Fruit fly (Drosophila melanogaster) whole organism, pupa: ENCODE data around the gene CG31126.

ENCODE experiments used
- CG10348 ChIP-seq: fragments of 200-800 bp; sonication (Bioruptor generic); IDR thresholded peaks from 2 replicates; pipeline ENCODE4 v1.3.6; 2022; ENCODE audit warnings: missing biosample characterization, missing genetic modification characterization
- CG13204 ChIP-seq: fragments of 200-800 bp; sonication (Bioruptor generic); optimal IDR thresholded peaks from 2 replicates; lab custom pipeline; 2018; ENCODE audit warnings: missing biosample characterization, mild to moderate bottlenecking, missing genetic modification characterization, moderate library complexity
- CG17806 ChIP-seq: fragments of 200-800 bp; sonication (Bioruptor generic); optimal IDR thresholded peaks from 2 replicates; lab custom pipeline; 2018; ENCODE audit warnings: missing biosample characterization, mild to moderate bottlenecking, missing genetic modification characterization, moderate library complexity
- CG32121 ChIP-seq: fragments of 200-800 bp; sonication (Bioruptor generic); IDR thresholded peaks from 2 replicates; pipeline ENCODE4 v1.3.6; 2022; ENCODE audit warnings: missing biosample characterization, missing genetic modification characterization
- CG4496 ChIP-seq: fragments of 200-800 bp; sonication (Bioruptor generic); IDR thresholded peaks from 3 replicates; pipeline ENCODE4 v1.3.6; 2022; ENCODE audit warnings: missing biosample characterization, missing genetic modification characterization
- D1 ChIP-seq: fragments of 200-800 bp; sonication (Bioruptor generic); optimal IDR thresholded peaks from 2 replicates; lab custom pipeline; 2018; ENCODE audit warnings: missing biosample characterization, mild to moderate bottlenecking, missing genetic modification characterization, moderate library complexity
- Ets98B ChIP-seq: fragments of 200-800 bp; sonication (Bioruptor generic); IDR thresholded peaks from 2 replicates; pipeline ENCODE4 v1.3.6; 2022; ENCODE audit warnings: missing biosample characterization, missing genetic modification characterization
- Pif1A ChIP-seq: fragments of 200-800 bp; sonication (Bioruptor generic); optimal IDR thresholded peaks from 3 replicates; lab custom pipeline; 2016; ENCODE audit warnings: missing biosample characterization, missing genetic modification characterization
- Pif1B ChIP-seq: fragments of 200-800 bp; sonication (Bioruptor generic); optimal IDR thresholded peaks from 3 replicates; lab custom pipeline; 2016; ENCODE audit warnings: missing biosample characterization, missing genetic modification characterization

DNA sequence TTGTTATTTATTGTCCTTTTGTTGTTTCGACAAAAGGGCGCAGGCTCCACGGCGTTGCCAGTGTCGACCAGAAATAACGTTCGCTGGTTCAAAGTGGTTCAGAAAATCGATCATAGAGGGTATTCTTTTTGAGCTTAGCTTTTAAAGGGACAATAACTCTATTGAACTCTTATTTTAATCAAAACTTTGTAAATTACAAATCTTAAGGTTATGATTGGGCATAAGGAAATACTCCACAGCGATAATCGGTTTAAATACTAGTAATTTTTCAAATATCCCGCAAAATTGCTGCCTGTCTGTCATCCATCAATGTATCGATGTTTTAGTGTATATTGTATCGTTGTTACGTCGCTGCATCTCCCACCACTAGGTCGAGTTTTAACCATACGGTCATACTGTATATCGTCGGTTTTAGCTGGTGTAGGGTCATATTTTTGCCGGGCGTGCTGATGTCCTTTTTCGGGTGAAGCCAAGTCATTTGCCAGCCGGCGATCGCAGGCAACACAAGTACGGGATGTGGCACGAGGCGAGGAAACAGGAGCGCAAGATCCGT is 4.6 kb upstream of the CG31126 start, which contains the start of the genes CG31125 and CG6695:
- TF ChIP-seq CG13204 (GFP tag; lab: Kevin White, UChicago): no peak
- no peak for TF ChIP-seq CG10348 (GFP tag; lab: Robert Waterston, UW)
- no peak for TF ChIP-seq Pif1B (GFP tag; lab: Kevin White, UChicago)
- no peak for TF ChIP-seq CG4496 (GFP tag; lab: Robert Waterston, UW)
- TF ChIP-seq Ets98B (GFP tag; lab: Robert Waterston, UW): no peak
- no peak for TF ChIP-seq D1
- no peak for TF ChIP-seq Pif1A (GFP tag; lab: Kevin White, UChicago)
- no peak for TF ChIP-seq CG32121 (GFP tag; lab: Robert Waterston, UW)
- no peak for TF ChIP-seq CG17806
